Fruit fly (Drosophila melanogaster) whole organism, embryonic: ENCODE results near the gene CG15337.

Source experiments
- CG10274 ChIP-seq: fragments of 200-800 bp; sonication (Bioruptor generic); optimal IDR thresholded peaks from 3 replicates; lab custom pipeline; 2017; ENCODE audit warnings: missing biosample characterization, mild to moderate bottlenecking, missing genetic modification characterization
- CG10366 ChIP-seq: fragments of 200-800 bp; sonication (Bioruptor generic); IDR thresholded peaks from 2 replicates; pipeline ENCODE4 v1.3.6; 2022; ENCODE audit warnings: missing biosample characterization, missing genetic modification characterization
- CG12155 ChIP-seq: fragments of 200-800 bp; sonication (Bioruptor generic); optimal IDR thresholded peaks from 3 replicates; lab custom pipeline; 2016; ENCODE audit warnings: missing biosample characterization, missing genetic modification characterization
- CG12391 ChIP-seq: fragments of 200-800 bp; sonication (Bioruptor generic); optimal IDR thresholded peaks from 3 replicates; lab custom pipeline; 2018; ENCODE audit warnings: missing biosample characterization, mild to moderate bottlenecking, missing genetic modification characterization, moderate library complexity
- CG13123 ChIP-seq: fragments of 200-800 bp; sonication (Bioruptor generic); optimal IDR thresholded peaks from 2 replicates; lab custom pipeline; 2016; ENCODE audit warnings: missing biosample characterization, missing genetic modification characterization
- CG15479 ChIP-seq: fragments of 200-800 bp; sonication (Bioruptor generic); optimal IDR thresholded peaks from 3 replicates; lab custom pipeline; 2019; ENCODE audit warnings: missing biosample characterization, mild to moderate bottlenecking, missing genetic modification characterization, moderate library complexity
- CG17385 ChIP-seq: fragments of 200-800 bp; sonication (Bioruptor generic); optimal IDR thresholded peaks from 3 replicates; lab custom pipeline; 2018; ENCODE audit warnings: missing biosample characterization, mild to moderate bottlenecking, missing genetic modification characterization
- CG17612 ChIP-seq: fragments of 200-800 bp; sonication (Bioruptor generic); IDR thresholded peaks from 2 replicates; pipeline ENCODE4 v1.3.6; 2022; ENCODE audit warnings: missing biosample characterization, missing genetic modification characterization
- CG18619 ChIP-seq: fragments of 200-800 bp; sonication (Bioruptor generic); optimal IDR thresholded peaks from 3 replicates; lab custom pipeline; 2017; ENCODE audit warnings: missing biosample characterization, mild to moderate bottlenecking, missing genetic modification characterization
- CG3065 ChIP-seq: fragments of 200-800 bp; sonication (Bioruptor generic); optimal IDR thresholded peaks from 2 replicates; lab custom pipeline; 2016; ENCODE audit warnings: missing biosample characterization, missing genetic modification characterization
- CG4282 ChIP-seq: fragments of 200-800 bp; sonication (Bioruptor generic); optimal IDR thresholded peaks from 2 replicates; lab custom pipeline; 2016; ENCODE audit warnings: missing biosample characterization, missing genetic modification characterization
- CG4617 ChIP-seq: fragments of 200-800 bp; sonication (Bioruptor generic); optimal IDR thresholded peaks from 3 replicates; lab custom pipeline; 2016; ENCODE audit warnings: missing biosample characterization, missing genetic modification characterization, borderline replicate concordance
- CG7839 ChIP-seq: fragments of 200-800 bp; sonication (Bioruptor generic); optimal IDR thresholded peaks from 3 replicates; lab custom pipeline; 2018; ENCODE audit warnings: missing biosample characterization, mild to moderate bottlenecking, missing genetic modification characterization, moderate library complexity
- CG8359 ChIP-seq: fragments of 200-800 bp; sonication (Bioruptor generic); optimal IDR thresholded peaks from 2 replicates; lab custom pipeline; 2017; ENCODE audit warnings: missing biosample characterization, mild to moderate bottlenecking, missing genetic modification characterization, borderline replicate concordance
- Chrac-16 ChIP-seq: fragments of 200-800 bp; sonication (Bioruptor generic); optimal IDR thresholded peaks from 3 replicates; lab custom pipeline; 2016; ENCODE audit warnings: missing biosample characterization, missing genetic modification characterization
- D19B ChIP-seq: fragments of 200-800 bp; sonication (Bioruptor generic); optimal IDR thresholded peaks from 2 replicates; lab custom pipeline; 2017; ENCODE audit warnings: missing biosample characterization, mild to moderate bottlenecking, missing genetic modification characterization
- Dp ChIP-seq: fragments of 200-800 bp; sonication (Bioruptor generic); optimal IDR thresholded peaks from 2 replicates; lab custom pipeline; 2018; ENCODE audit warnings: missing biosample characterization, mild to moderate bottlenecking, missing genetic modification characterization, moderate library complexity
- E2f2 ChIP-seq: fragments of 200-800 bp; sonication (Bioruptor generic); IDR thresholded peaks from 2 replicates; pipeline ENCODE4 v1.3.6; 2022; ENCODE audit warnings: missing biosample characterization, missing genetic modification characterization
- Fer3 ChIP-seq: fragments of 200-800 bp; sonication (Bioruptor generic); optimal IDR thresholded peaks from 2 replicates; lab custom pipeline; 2018; ENCODE audit warnings: missing biosample characterization, mild to moderate bottlenecking, missing genetic modification characterization, moderate library complexity
- GATAe ChIP-seq: fragments of 200-800 bp; sonication (Bioruptor generic); conservative IDR thresholded peaks from 2 replicates; pipeline ENCODE4 v1.3.6; 2022; ENCODE audit warnings: missing biosample characterization, missing genetic modification characterization
- Gug ChIP-seq: fragments of 200-800 bp; sonication (Bioruptor generic); IDR thresholded peaks from 4 replicates; pipeline ENCODE4 v1.3.6; 2022; ENCODE audit warnings: missing biosample characterization, missing genetic modification characterization
- Hr39 ChIP-seq: fragments of >200 bp; optimal IDR thresholded peaks from 2 replicates; lab custom pipeline; 2017
- Jarid2 ChIP-seq: fragments of 200-800 bp; sonication (Bioruptor generic); optimal IDR thresholded peaks from 3 replicates; lab custom pipeline; 2017; ENCODE audit warnings: mild to moderate bottlenecking, missing biosample characterization, missing genetic modification reagents, missing genetic modification characterization
- Oli ChIP-seq: fragments of 200-800 bp; sonication (Bioruptor generic); optimal IDR thresholded peaks from 2 replicates; lab custom pipeline; 2018; ENCODE audit warnings: missing biosample characterization, mild to moderate bottlenecking, missing genetic modification characterization, moderate library complexity
- Poxn ChIP-seq: fragments of 200-800 bp; sonication (Bioruptor generic); IDR thresholded peaks from 2 replicates; pipeline ENCODE4 v1.3.6; 2022; ENCODE audit warnings: missing biosample characterization, missing genetic modification characterization
- amos ChIP-seq: fragments of 200-800 bp; sonication (Bioruptor generic); IDR thresholded peaks from 2 replicates; pipeline ENCODE4 v1.3.6; 2022; ENCODE audit warnings: missing biosample characterization, missing genetic modification characterization; ENCODE audit not compliant: partially characterized antibody
- cg ChIP-seq: fragments of 200-800 bp; sonication (Bioruptor generic); optimal IDR thresholded peaks from 3 replicates; lab custom pipeline; 2019; ENCODE audit warnings: missing biosample characterization, mild to moderate bottlenecking, missing genetic modification characterization, moderate library complexity
- cwo ChIP-seq: fragments of 200-800 bp; sonication (Bioruptor generic); optimal IDR thresholded peaks from 3 replicates; lab custom pipeline; 2017; ENCODE audit warnings: missing biosample characterization, missing genetic modification characterization, mild to moderate bottlenecking, moderate library complexity, missing genetic modification reagents
- esg ChIP-seq: fragments of 200-800 bp; sonication (Bioruptor generic); conservative IDR thresholded peaks from 2 replicates; pipeline ENCODE4 v1.3.6; 2022; ENCODE audit warnings: missing biosample characterization, missing genetic modification characterization
- fd96Cb ChIP-seq: fragments of 200-800 bp; sonication (Bioruptor generic); optimal IDR thresholded peaks from 2 replicates; lab custom pipeline; 2018; ENCODE audit warnings: missing biosample characterization, mild to moderate bottlenecking, missing genetic modification characterization, moderate library complexity
- grau ChIP-seq: fragments of 200-800 bp; optimal IDR thresholded peaks from 3 replicates; lab custom pipeline; 2019; ENCODE audit warnings: missing biosample characterization, mild to moderate bottlenecking, missing genetic modification characterization, moderate library complexity
- insv ChIP-seq, 2 experiments: fragments of 200-800 bp; sonication (Bioruptor generic); optimal IDR thresholded peaks; 3 replicates each; lab custom pipeline; 2016 to 2018; ENCODE audit warnings: missing biosample characterization in 2 of 2, missing genetic modification characterization in 2 of 2
- jing ChIP-seq: fragments of 200-800 bp; sonication (Bioruptor generic); optimal IDR thresholded peaks from 2 replicates; lab custom pipeline; 2018; ENCODE audit warnings: missing biosample characterization, mild to moderate bottlenecking, missing genetic modification characterization
- nau ChIP-seq: fragments of 200-800 bp; sonication (Bioruptor generic); optimal IDR thresholded peaks from 3 replicates; lab custom pipeline; 2017; ENCODE audit warnings: missing biosample characterization, mild to moderate bottlenecking, missing genetic modification characterization, missing genetic modification reagents
- onecut ChIP-seq: fragments of 200-800 bp; sonication (Bioruptor generic); IDR thresholded peaks from 2 replicates; pipeline ENCODE4 v1.3.6; 2022; ENCODE audit warnings: missing biosample characterization, missing genetic modification characterization
- pros ChIP-seq: fragments of 200-800 bp; sonication (Bioruptor generic); optimal IDR thresholded peaks from 3 replicates; lab custom pipeline; 2019; ENCODE audit warnings: missing biosample characterization, mild to moderate bottlenecking, missing genetic modification characterization, moderate library complexity
- repo ChIP-seq: fragments of 200-800 bp; sonication (Bioruptor generic); optimal IDR thresholded peaks from 2 replicates; lab custom pipeline; 2016; ENCODE audit warnings: missing biosample characterization, missing genetic modification characterization
- sens ChIP-seq: fragments of 200-800 bp; sonication (Bioruptor generic); peaks from one replicate; lab custom pipeline; 2016; ENCODE audit warnings: missing biosample characterization, missing genetic modification characterization
- sqz ChIP-seq: fragments of 200-800 bp; sonication (Bioruptor generic); optimal IDR thresholded peaks from 3 replicates; lab custom pipeline; 2018; ENCODE audit warnings: missing biosample characterization, mild to moderate bottlenecking, missing genetic modification characterization
- zen2 ChIP-seq: fragments of 200-800 bp; sonication (Bioruptor generic); IDR thresholded peaks from 3 replicates; pipeline ENCODE4 v1.3.6; 2022; ENCODE audit warnings: missing biosample characterization, missing genetic modification characterization; ENCODE audit not compliant: partially characterized antibody

Gene CG15337

dm6 chrX:8178165-8178955, 18.5 kb downstream of the CG15337 start, which contains the start of gene sdt (continued):
- TF ChIP-seq pros (GFP tag; lab: Kevin White, UChicago) (no peak), CG10274 (GFP tag; lab: Kevin White, UChicago) (no peak), fd96Cb (tag; lab: Kevin White, UChicago) (peak; percentile 11), CG17612 (GFP tag; lab: Robert Waterston, UW) (no peak), jing (GFP tag; lab: Kevin White, UChicago) (no peak), zen2 (GFP tag; lab: Robert Waterston, UW) (no peak), CG17385 (GFP tag; lab: Kevin White, UChicago) (peak; percentile 15), Chrac-16 (GFP tag; lab: Kevin White, UChicago) (no peak), repo (GFP tag; lab: Kevin White, UChicago) (no peak), Fer3 (tag; lab: Kevin White, UChicago) (no peak), insv (GFP tag; optimal IDR thresholded peaks at IDR 0.05; lab: Kevin White, UChicago) (no peak), Gug (no peak), CG13123 (GFP tag; lab: Kevin White, UChicago) (no peak), CG18619 (GFP tag; lab: Kevin White, UChicago) (peak; percentile 11), cwo (GFP tag; lab: Kevin White, UChicago) (no peak), CG8359 (GFP tag; lab: Kevin White, UChicago) (no peak), esg (GFP tag; lab: Robert Waterston, UW) (0 out of 2 replicates have a peak, but pooled peaks have one; percentile 18), GATAe (GFP tag; lab: Robert Waterston, UW) (no peak), CG4282 (GFP tag; lab: Kevin White, UChicago) (no peak), CG12391 (tag; lab: Kevin White, UChicago) (peak; percentile 10), Dp (GFP tag; lab: Kevin White, UChicago) (no peak), amos (GFP tag; lab: Robert Waterston, UW) (no peak), Poxn (GFP tag; lab: Robert Waterston, UW) (no peak), sens (GFP tag; lab: Kevin White, UChicago) (peak; percentile 70), CG15479 (GFP tag; lab: Kevin White, UChicago) (no peak), CG4617 (GFP tag; lab: Kevin White, UChicago) (no peak), onecut (GFP tag; lab: Robert Waterston, UW) (no peak), CG10366 (GFP tag; lab: Robert Waterston, UW) (no peak), CG7839 (peak; percentile 61), D19B (GFP tag; lab: Kevin White, UChicago) (no peak), Oli (tag; lab: Kevin White, UChicago) (peak; percentile 26), CG3065 (GFP tag; lab: Kevin White, UChicago) (no peak), CG12155 (GFP tag; lab: Kevin White, UChicago) (no peak), E2f2 (GFP tag; lab: Robert Waterston, UW) (no peak), Jarid2 (GFP tag; lab: Kevin White, UChicago) (no peak)

dm6 chrX:8178989-8179388, 19.1 kb downstream of the CG15337 start:
- peak; percentile 22 for TF ChIP-seq cg (GFP tag; lab: Kevin White, UChicago)
- TF ChIP-seq nau: no peak
- TF ChIP-seq Hr39 (lab: Kevin White, UChicago): peak; percentile 94
- TF ChIP-seq grau: no peak
- TF ChIP-seq sqz (GFP tag; lab: Kevin White, UChicago): peak; percentile 36
